Worm (Caenorhabditis elegans) whole organism, mixed stage, embryonic: Measurements from ENCODE around the gene droe-8.

Source experiments
- M03D4.4 ChIP-seq: sonication (generic microtip); optimal IDR thresholded peaks from 2 replicates; lab custom pipeline; 2017; ENCODE audit warnings: mild to moderate bottlenecking, missing genetic modification characterization, missing compliant biosample characterization
- ceh-39 ChIP-seq: fragments of 150-350 bp; optimal IDR thresholded peaks from 2 replicates; lab custom pipeline; 2014; ENCODE audit warnings: missing biosample characterization, missing genetic modification characterization
- ceh-43 ChIP-seq: fragments of 200-800 bp; sonication (Bioruptor generic); optimal IDR thresholded peaks from 2 replicates; lab custom pipeline; 2018; ENCODE audit warnings: mild to moderate bottlenecking, missing genetic modification characterization, moderate library complexity, missing compliant biosample characterization
- ces-1 ChIP-seq: fragments of 150-350 bp; optimal IDR thresholded peaks from 2 replicates; lab custom pipeline; 2014; ENCODE audit warnings: missing biosample characterization, missing genetic modification reagents, missing genetic modification characterization
- drap-1 ChIP-seq: fragments of 200-800 bp; sonication (Bioruptor generic); optimal IDR thresholded peaks from 3 replicates; lab custom pipeline; 2018; ENCODE audit warnings: mild to moderate bottlenecking, missing genetic modification characterization, missing compliant biosample characterization
- elt-1 ChIP-seq: sonication (generic microtip); optimal IDR thresholded peaks from 2 replicates; lab custom pipeline; 2017; ENCODE audit warnings: missing genetic modification characterization, mild to moderate bottlenecking, missing compliant biosample characterization, antibody characterized with exemption, moderate library complexity, borderline replicate concordance; ENCODE audit not compliant: insufficient read depth
- elt-3 ChIP-seq: fragments of 150-350 bp; optimal IDR thresholded peaks from 2 replicates; lab custom pipeline; 2014; ENCODE audit warnings: missing biosample characterization, missing genetic modification characterization
- ham-2 ChIP-seq: fragments of 200-800 bp; sonication (Bioruptor generic); optimal IDR thresholded peaks from 2 replicates; lab custom pipeline; 2018; ENCODE audit warnings: mild to moderate bottlenecking, missing genetic modification characterization, missing compliant biosample characterization
- lsy-2 ChIP-seq: fragments of 150-350 bp; optimal IDR thresholded peaks from 2 replicates; lab custom pipeline; 2014; ENCODE audit warnings: missing biosample characterization, missing genetic modification characterization
- nhr-12 ChIP-seq: fragments of 150-350 bp; optimal IDR thresholded peaks from 2 replicates; lab custom pipeline; 2014; ENCODE audit warnings: missing biosample characterization, missing genetic modification characterization
- nhr-2 ChIP-seq: fragments of 150-350 bp; optimal IDR thresholded peaks from 2 replicates; lab custom pipeline; 2014; ENCODE audit warnings: missing biosample characterization, missing genetic modification characterization
- nhr-76 ChIP-seq: sonication (generic microtip); optimal IDR thresholded peaks from 2 replicates; lab custom pipeline; 2017; ENCODE audit warnings: missing biosample characterization, missing genetic modification characterization
- pha-4 ChIP-seq: fragments of 150-350 bp; optimal IDR thresholded peaks from 2 replicates; lab custom pipeline; 2018; ENCODE audit warnings: missing biosample characterization, missing genetic modification reagents, missing genetic modification characterization
- snpc-4 ChIP-seq: fragments of 150-350 bp; optimal IDR thresholded peaks from 2 replicates; lab custom pipeline; 2014; ENCODE audit warnings: missing biosample characterization, missing genetic modification characterization
- zip-8 ChIP-seq: fragments of 150-350 bp; optimal IDR thresholded peaks from 2 replicates; lab custom pipeline; 2014; ENCODE audit warnings: missing biosample characterization, missing genetic modification characterization
- ztf-11 ChIP-seq: fragments of 150-350 bp; optimal IDR thresholded peaks from 2 replicates; lab custom pipeline; 2014; ENCODE audit warnings: missing biosample characterization, missing genetic modification characterization

droe-8 gene

ce11 chrV:8773826-8774382 is 47.6 kb downstream of the droe-8 start, which contains the start of gene B0507.2:
Gene B0507.2 (plus strand): TSS chrV:8774332.
- TF ChIP-seq ces-1 (GFP tag; lab: Kevin White, UChicago) (peak; percentile 51), zip-8 (tag; lab: Kevin White, UChicago) (no peak)

ce11 chrV:8776270-8776669 is 49.9 kb downstream of the droe-8 start, which contains the start of gene B0507.1:
Gene B0507.1 (plus strand): TSS chrV:8776570.
- no peak for TF ChIP-seq zip-8 (tag; lab: Kevin White, UChicago)
- no peak for TF ChIP-seq ham-2 (GFP tag; lab: Kevin White, UChicago)
- no peak for TF ChIP-seq drap-1 (GFP tag; lab: Kevin White, UChicago)
- no peak for TF ChIP-seq ceh-43 (GFP tag; lab: Kevin White, UChicago)
- TF ChIP-seq ztf-11 (tag; lab: Kevin White, UChicago), result no peak
- TF ChIP-seq elt-3 (tag; lab: Kevin White, UChicago), result no peak
- no peak for TF ChIP-seq nhr-12 (tag; lab: Kevin White, UChicago)
- TF ChIP-seq M03D4.4, result no peak
- TF ChIP-seq pha-4 (tag; lab: Kevin White, UChicago), result no peak
- TF ChIP-seq elt-1 (tag; lab: Kevin White, UChicago), result no peak
- no peak for TF ChIP-seq lsy-2 (tag; lab: Kevin White, UChicago)
- TF ChIP-seq nhr-76 (tag; lab: Kevin White, UChicago), result no peak
- no peak for TF ChIP-seq snpc-4 (tag; lab: Kevin White, UChicago)
- no peak for TF ChIP-seq nhr-2 (tag; lab: Kevin White, UChicago)
- no peak for TF ChIP-seq ceh-39
- no peak for TF ChIP-seq ces-1 (GFP tag; lab: Kevin White, UChicago)
- TF ChIP-seq, all 35 proteins: peak for 0
